Fruit fly (Drosophila melanogaster) Kc167 (cell line): ENCODE measurements around the gene CG5177.

Experiments
- Myc ChIP-seq: fragments of >200 bp; optimal IDR thresholded peaks from 2 replicates; lab custom pipeline; 2017; ENCODE audit warnings: missing external identifiers
- insv ChIP-seq: fragments of >200 bp; optimal IDR thresholded peaks from 3 replicates; lab custom pipeline; 2018; ENCODE audit warnings: missing external identifiers
- psq ChIP-seq: fragments of >200 bp; optimal IDR thresholded peaks from 2 replicates; lab custom pipeline; 2017; ENCODE audit warnings: missing external identifiers

DNA sequence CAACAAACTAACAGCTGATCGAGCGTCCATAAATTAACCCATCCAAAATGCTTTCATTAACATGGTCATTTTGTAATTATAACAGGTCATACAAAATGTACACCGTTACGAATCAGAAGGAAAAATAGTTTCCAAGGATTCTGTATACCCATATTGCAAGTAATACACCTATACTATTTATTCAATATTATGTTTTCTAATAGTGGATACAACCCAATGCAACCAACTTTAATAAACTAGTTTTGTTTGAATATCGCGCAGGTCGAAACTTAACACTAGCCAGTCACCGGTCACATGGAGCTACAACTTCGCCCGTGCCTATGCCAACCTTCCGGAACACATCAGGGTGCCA lies 22.7 kb downstream of the CG5177 start:
- no peak for TF ChIP-seq Myc
- no peak for TF ChIP-seq psq
- no peak for TF ChIP-seq insv (lab: Kevin White, UChicago)
